Fruit fly (Drosophila melanogaster): ENCODE results near the gene CG45075.
A peak's percentile ranks its signal among the peaks of the same experiment; 100 is the strongest.

Gene CG45075

DNA sequence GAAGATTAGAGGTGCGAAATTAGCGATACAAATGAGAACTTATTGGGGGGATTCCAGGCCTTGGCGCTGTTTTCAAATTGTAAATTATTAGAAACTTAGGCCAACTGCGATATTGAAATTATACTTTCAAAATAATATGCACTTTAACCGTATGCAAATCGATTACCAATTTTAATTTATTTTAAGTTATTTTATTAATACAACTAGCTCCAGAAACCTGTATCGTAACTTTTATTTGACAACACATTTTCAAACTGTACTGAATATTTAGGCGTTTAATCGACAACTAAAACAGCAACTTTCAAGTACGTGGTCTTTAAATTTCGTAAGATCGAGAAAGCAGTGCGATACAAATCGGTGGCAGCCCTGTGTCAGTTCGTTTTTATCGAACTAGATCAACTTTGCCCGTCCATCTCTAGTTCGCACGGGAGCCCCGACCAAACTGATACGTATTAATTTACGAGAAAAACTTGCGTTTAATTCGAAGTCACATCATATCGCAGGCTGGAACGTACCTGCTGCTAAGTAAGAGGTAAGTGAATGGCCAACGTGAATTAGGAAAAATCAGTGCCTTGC, 20.5 kb upstream of the CG45075 start, which contains the start of the genes CG9154 and Kr-h2 (continued):
- TF ChIP-seq hkb (optimal IDR thresholded peaks at IDR 0.05) (no peak), hkb (GFP tag; IDR thresholded peaks at IDR 0.05) (no peak), YL-1 (GFP tag; optimal IDR thresholded peaks at IDR 0.05) (peak; percentile 8), CG9609 (GFP tag; optimal IDR thresholded peaks at IDR 0.05) (peak; percentile 14), corto (GFP tag; optimal IDR thresholded peaks at IDR 0.05) (no peak), mam (GFP tag; optimal IDR thresholded peaks at IDR 0.05) (peak; percentile 8), Bgb (GFP tag; IDR thresholded peaks at IDR 0.05; ENCODE audit: partially characterized antibody) (peak; percentile 73), hbn (GFP tag; IDR thresholded peaks at IDR 0.05; ENCODE audit: partially characterized antibody) (peak; percentile 33; the same call in 1 of the 2 replicates), MESR4 (GFP tag; optimal IDR thresholded peaks at IDR 0.05) (peak; percentile 94), CG6654 (GFP tag; optimal IDR thresholded peaks at IDR 0.05) (no peak), CG7963 (GFP tag; IDR thresholded peaks at IDR 0.05; ENCODE audit: partially characterized antibody) (peak; percentile 77), D19A (tag; optimal IDR thresholded peaks at IDR 0.05) (no peak), nerfin-2 (GFP tag; IDR thresholded peaks at IDR 0.05; ENCODE audit: partially characterized antibody) (peak; percentile 68), Hmr (GFP tag; optimal IDR thresholded peaks at IDR 0.05) (peak; percentile 58), CG10462 (GFP tag; optimal IDR thresholded peaks at IDR 0.05) (no peak), BEAF-32 (GFP tag; optimal IDR thresholded peaks at IDR 0.05) (peak; percentile 73), tio (GFP tag; optimal IDR thresholded peaks at IDR 0.05) (no peak), salm (tag; optimal IDR thresholded peaks at IDR 0.05) (no peak), CG32767 (GFP tag; IDR thresholded peaks at IDR 0.05) (no peak), nau (GFP tag; optimal IDR thresholded peaks at IDR 0.05) (no peak), CG17802 (tag; optimal IDR thresholded peaks at IDR 0.05) (peak; percentile 11), CG7372 (GFP tag; IDR thresholded peaks at IDR 0.05) (no peak), ham (GFP tag; IDR thresholded peaks at IDR 0.05) (no peak), CG31441 (GFP tag; IDR thresholded peaks at IDR 0.05) (peak; percentile 43; the same call in 1 of the 2 replicates), sug (tag; optimal IDR thresholded peaks at IDR 0.05) (peak; percentile 64), CG10959 (GFP tag; IDR thresholded peaks at IDR 0.05) (no peak), CG34224 (GFP tag; IDR thresholded peaks at IDR 0.05; ENCODE audit: partially characterized antibody) (peak; percentile 57), run (tag; optimal IDR thresholded peaks at IDR 0.05) (no peak), dm (GFP tag; optimal IDR thresholded peaks at IDR 0.05) (peak; percentile 26), Usf (GFP tag; optimal IDR thresholded peaks at IDR 0.05) (peak; percentile 3), lbe (GFP tag; optimal IDR thresholded peaks at IDR 0.05) (no peak), Trl (optimal IDR thresholded peaks at IDR 0.05) (no peak), Trl (GFP tag; optimal IDR thresholded peaks at IDR 0.05) (no peak), CG15601 (tag; optimal IDR thresholded peaks at IDR 0.05) (peak; percentile 48), CG10979 (tag; optimal IDR thresholded peaks at IDR 0.05) (no peak), en (GFP tag; optimal IDR thresholded peaks at IDR 0.05) (no peak), CG7928 (GFP tag; optimal IDR thresholded peaks at IDR 0.05) (peak; percentile 75), CG7745 (tag; optimal IDR thresholded peaks at IDR 0.05) (no peak), bsh (GFP tag; optimal IDR thresholded peaks at IDR 0.05) (peak in 1 of 2 experiments; percentile 17), nmo (GFP tag; optimal IDR thresholded peaks at IDR 0.05) (peak; percentile 61), Max (GFP tag; optimal IDR thresholded peaks at IDR 0.05) (peak; percentile 14), CG11723 (GFP tag; optimal IDR thresholded peaks at IDR 0.05) (peak; percentile 14), CG13624 (GFP tag; optimal IDR thresholded peaks at IDR 0.05) (peak; percentile 19), Dp (GFP tag; optimal IDR thresholded peaks at IDR 0.05) (peak; percentile 84), CG17359 (tag; optimal IDR thresholded peaks at IDR 0.05) (no peak), ssp (GFP tag; IDR thresholded peaks at IDR 0.05) (0 out of 2 replicates have a peak, but pooled peaks have one; percentile 18), Dip2 (GFP tag; IDR thresholded peaks at IDR 0.05) (no peak), CG3163 (GFP tag; optimal IDR thresholded peaks at IDR 0.05) (no peak), Atf3 (GFP tag; optimal IDR thresholded peaks at IDR 0.05) (no peak), CG32532 (GFP tag; IDR thresholded peaks at IDR 0.05) (peak; percentile 54; the same call in 1 of the 2 replicates)

All from whole organism, embryonic.